Worm (Caenorhabditis elegans): ENCODE data around the gene unc-42.

unc-42 gene

ce11 chrV:9789657-9790261 lies 20.6 kb upstream of the unc-42 start, which contains the start of gene ztf-7:
Gene ztf-7 (minus strand): TSS chrV:9789707.
- no peak for TF ChIP-seq ceh-24 (tag; optimal IDR thresholded peaks at IDR 0.05)
- no peak for TF ChIP-seq ceh-6 (GFP tag; optimal IDR thresholded peaks at IDR 0.05)
- TF ChIP-seq lin-11 (tag; optimal IDR thresholded peaks at IDR 0.05), result no peak
- TF ChIP-seq ets-4 (tag; optimal IDR thresholded peaks at IDR 0.05), result peak; percentile 35
- TF ChIP-seq hlh-30 (tag; optimal IDR thresholded peaks at IDR 0.05; ENCODE audit: insufficient read depth), result peak; percentile 99
- TF ChIP-seq ceh-30 (tag; optimal IDR thresholded peaks at IDR 0.05), result peak; percentile 42
- no peak for TF ChIP-seq C08G9.2 (tag; optimal IDR thresholded peaks at IDR 0.05)
- TF ChIP-seq pha-4 (tag; optimal IDR thresholded peaks at IDR 0.05), result no peak
- TF ChIP-seq ceh-31 (tag; optimal IDR thresholded peaks at IDR 0.05), result peak; percentile 80
- no peak for TF ChIP-seq unc-42 (tag; optimal IDR thresholded peaks at IDR 0.05)
- TF ChIP-seq tbx-2 (tag; optimal IDR thresholded peaks at IDR 0.05), result peak; percentile 68
- TF ChIP-seq dmd-4 (tag; optimal IDR thresholded peaks at IDR 0.05; ENCODE audit: borderline replicate concordance), result no peak
- TF ChIP-seq nfya-1 (tag; optimal IDR thresholded peaks at IDR 0.05), result peak; percentile 80
- no peak for TF ChIP-seq sox-4 (tag; optimal IDR thresholded peaks at IDR 0.05)
- TF ChIP-seq ztf-16 (tag; optimal IDR thresholded peaks at IDR 0.05), result no peak
- peak; percentile 4 for TF ChIP-seq ceh-34 (tag; optimal IDR thresholded peaks at IDR 0.05)
- TF ChIP-seq tbx-7 (tag; optimal IDR thresholded peaks at IDR 0.05), result no peak
- peak; percentile 74 for TF ChIP-seq unc-55 (GFP tag; optimal IDR thresholded peaks at IDR 0.05)
- no peak for TF ChIP-seq odd-2 (tag; optimal IDR thresholded peaks at IDR 0.05)
- no peak for TF ChIP-seq pax-1 (tag; optimal IDR thresholded peaks at IDR 0.05)
- TF ChIP-seq ceh-18 (tag; optimal IDR thresholded peaks at IDR 0.05), result peak; percentile 89
- no peak for TF ChIP-seq ceh-9 (tag; optimal IDR thresholded peaks at IDR 0.05)
- no peak for TF ChIP-seq zip-5 (tag; optimal IDR thresholded peaks at IDR 0.05)
- peak; percentile 65 for TF ChIP-seq rnt-1 (tag; optimal IDR thresholded peaks at IDR 0.05)
- TF ChIP-seq Y22D7AL.16 (tag; optimal IDR thresholded peaks at IDR 0.05), result no peak

- no peak for TF ChIP-seq pag-3 (tag; optimal IDR thresholded peaks at IDR 0.05; ENCODE audit: borderline replicate concordance)
- TF ChIP-seq dmd-4 (tag; optimal IDR thresholded peaks at IDR 0.05; ENCODE audit: borderline replicate concordance), result no peak
- no peak for TF ChIP-seq F13H6.1 (tag; optimal IDR thresholded peaks at IDR 0.05)
- TF ChIP-seq ceh-45 (GFP tag; IDR thresholded peaks at IDR 0.05), result no peak
- no peak for TF ChIP-seq ceh-18 (tag; optimal IDR thresholded peaks at IDR 0.05)
- no peak for TF ChIP-seq syd-9 (tag; optimal IDR thresholded peaks at IDR 0.05)
- TF ChIP-seq ceh-19 (GFP tag; optimal IDR thresholded peaks at IDR 0.05), result no peak
- TF ChIP-seq ceh-34 (tag; optimal IDR thresholded peaks at IDR 0.05), result no peak
- no peak for TF ChIP-seq rnt-1 (tag; optimal IDR thresholded peaks at IDR 0.05)
- no peak for TF ChIP-seq pax-1 (tag; optimal IDR thresholded peaks at IDR 0.05)
- TF ChIP-seq unc-3 (GFP tag; conservative IDR thresholded peaks at IDR 0.05), result no peak
- TF ChIP-seq unc-3 (tag; optimal IDR thresholded peaks at IDR 0.05), result no peak
- no peak for TF ChIP-seq ahr-1 (tag; optimal IDR thresholded peaks at IDR 0.05)
- no peak for TF ChIP-seq mec-3 (tag; optimal IDR thresholded peaks at IDR 0.05; ENCODE audit: borderline replicate concordance)
- no peak for TF ChIP-seq ceh-31 (tag; optimal IDR thresholded peaks at IDR 0.05)
- no peak for TF ChIP-seq pha-4 (tag; optimal IDR thresholded peaks at IDR 0.05)
Measured at ce11 chrV:9786721-9787131, 17.5 kb upstream of the unc-42 start, which contains the start of gene F46B6.6. Gene F46B6.6 (minus strand): TSS chrV:9786868.

DNA sequence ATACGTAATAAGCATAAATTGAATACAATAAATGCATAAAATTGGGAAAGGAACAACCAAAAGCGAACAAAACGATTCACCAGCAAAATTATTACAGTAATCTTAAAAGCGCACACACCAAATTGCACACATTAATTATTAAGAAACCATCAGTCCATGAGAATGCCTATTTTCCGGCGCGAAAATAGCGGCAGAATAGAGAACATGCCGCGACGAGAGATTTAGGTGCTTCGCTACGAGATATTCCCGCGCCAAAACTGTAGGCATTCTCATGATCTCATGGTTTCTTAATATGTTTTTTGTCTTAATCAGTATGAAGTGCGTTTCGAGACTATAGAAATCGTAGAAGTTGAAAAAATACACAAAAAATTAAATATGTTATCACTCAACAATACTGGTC lies 15.0 kb upstream of the unc-42 start:
- no peak for TF ChIP-seq K02D7.2 (tag; optimal IDR thresholded peaks at IDR 0.05)

DNA sequence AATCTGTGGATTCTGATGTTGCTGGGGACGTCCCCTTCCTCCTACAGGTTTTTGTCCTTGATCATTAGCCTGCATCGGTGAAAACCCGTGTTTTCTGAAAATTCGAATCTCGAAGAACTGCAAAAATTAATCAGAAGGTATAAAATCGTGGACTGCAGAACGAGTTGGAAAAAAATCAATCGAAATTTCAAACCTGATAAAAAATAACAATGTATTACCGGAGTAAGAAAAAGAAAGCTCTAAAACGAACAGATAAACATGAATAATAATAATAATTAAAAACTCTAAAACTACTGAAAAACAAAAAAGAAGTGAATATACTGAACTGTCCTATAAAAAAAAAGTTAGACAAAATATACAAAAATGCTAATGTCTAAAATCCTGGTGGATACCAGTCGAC lies 13.8 kb upstream of the unc-42 start, which contains the start of gene F46B6.5:
TSS of gene F46B6.5 (minus strand) at position 101 of the 400 bp plus-strand sequence.
- TF ChIP-seq madf-2 (tag; optimal IDR thresholded peaks at IDR 0.05) (no peak), ahr-1 (tag; optimal IDR thresholded peaks at IDR 0.05) (no peak), ref-2 (tag; optimal IDR thresholded peaks at IDR 0.05) (no peak), gmeb-2 (tag; optimal IDR thresholded peaks at IDR 0.05) (no peak), F13H6.1 (tag; optimal IDR thresholded peaks at IDR 0.05) (no peak), ztf-16 (tag; optimal IDR thresholded peaks at IDR 0.05) (no peak), unc-3 (GFP tag; conservative IDR thresholded peaks at IDR 0.05) (no peak), unc-3 (tag; optimal IDR thresholded peaks at IDR 0.05) (no peak), ceh-14 (tag; optimal IDR thresholded peaks at IDR 0.05) (no peak), rnt-1 (tag; optimal IDR thresholded peaks at IDR 0.05) (no peak), Y22D7AL.16 (tag; optimal IDR thresholded peaks at IDR 0.05) (no peak), nhr-11 (tag; optimal IDR thresholded peaks at IDR 0.05) (no peak), mec-3 (tag; optimal IDR thresholded peaks at IDR 0.05; ENCODE audit: borderline replicate concordance) (no peak)
